Worm (Caenorhabditis elegans): ENCODE data around the gene srh-118.

- TF ChIP-seq mel-28 (tag; optimal IDR thresholded peaks at IDR 0.05; ENCODE audit: borderline replicate concordance) (no peak), pha-4 (tag; optimal IDR thresholded peaks at IDR 0.05) (no peak), mcd-1 (GFP tag; IDR thresholded peaks at IDR 0.05) (no peak), F10E7.11 (tag; optimal IDR thresholded peaks at IDR 0.05) (no peak), cebp-2 (GFP tag; IDR thresholded peaks at IDR 0.05) (no peak), ets-4 (GFP tag; optimal IDR thresholded peaks at IDR 0.05) (no peak), lin-35 (GFP tag; optimal IDR thresholded peaks at IDR 0.05) (no peak)
These were observed 46.3 kb upstream of the srh-118 start for ce11 chrV:17542304-17542703.
